Worm (Caenorhabditis elegans) whole organism, L4 larva: ENCODE measurements around the gene spr-2.

Experiments
- D1046.2 ChIP-seq: fragments of 200-800 bp; sonication (Bioruptor generic); IDR thresholded peaks from 2 replicates; pipeline ENCODE4 v1.3.6; 2022; ENCODE audit warnings: missing genetic modification characterization, missing compliant biosample characterization
- F10B5.3 ChIP-seq: sonication (generic microtip); optimal IDR thresholded peaks from 2 replicates; lab custom pipeline; 2016; ENCODE audit warnings: mild to moderate bottlenecking, missing genetic modification characterization, missing compliant biosample characterization
- R02D3.7 ChIP-seq: fragments of 150-350 bp; sonication (generic microtip); optimal IDR thresholded peaks from 3 replicates; lab custom pipeline; 2014; ENCODE audit warnings: missing biosample characterization, missing genetic modification characterization
- T20F7.1 ChIP-seq: fragments of 200-800 bp; sonication (Bioruptor generic); optimal IDR thresholded peaks from 2 replicates; lab custom pipeline; 2018; ENCODE audit warnings: mild to moderate bottlenecking, missing genetic modification characterization, missing compliant biosample characterization
- Y105C5A.15 ChIP-seq: fragments of 200-800 bp; sonication (Bioruptor generic); IDR thresholded peaks from 2 replicates; pipeline ENCODE4 v1.3.6; 2022; ENCODE audit warnings: missing genetic modification characterization, missing compliant biosample characterization
- Y75B8A.6 ChIP-seq: fragments of 200-800 bp; sonication (Bioruptor generic); IDR thresholded peaks from 2 replicates; pipeline ENCODE4 v1.3.6; 2022; ENCODE audit warnings: missing genetic modification reagents, missing genetic modification characterization, missing compliant biosample characterization
- aha-1 ChIP-seq: fragments of 150-350 bp; peaks from one replicate; lab custom pipeline; 2014; ENCODE audit warnings: missing biosample characterization, missing genetic modification characterization
- ama-1 ChIP-seq: fragments of 150-350 bp; optimal IDR thresholded peaks from 2 replicates; lab custom pipeline; 2014; ENCODE audit warnings: inconsistent platforms, mixed read lengths
- ceh-44 ChIP-seq: fragments of 200-800 bp; sonication (Bioruptor generic); IDR thresholded peaks from 2 replicates; pipeline ENCODE4 v1.3.6; 2022; ENCODE audit warnings: missing genetic modification reagents, missing genetic modification characterization, missing compliant biosample characterization
- ceh-82 ChIP-seq: sonication (generic microtip); optimal IDR thresholded peaks from 2 replicates; lab custom pipeline; 2017; ENCODE audit warnings: missing biosample characterization, missing genetic modification characterization
- daf-19 ChIP-seq: fragments of 200-800 bp; sonication (Bioruptor generic); conservative IDR thresholded peaks from 2 replicates; pipeline ENCODE4 v1.3.6; 2022; ENCODE audit warnings: missing genetic modification characterization, missing compliant biosample characterization
- daf-8 ChIP-seq: fragments of 200-800 bp; sonication (Bioruptor generic); IDR thresholded peaks from 2 replicates; pipeline ENCODE4 v1.3.6; 2022; ENCODE audit warnings: missing genetic modification characterization, missing compliant biosample characterization
- dmd-8 ChIP-seq: fragments of 200-800 bp; sonication (Bioruptor generic); IDR thresholded peaks from 2 replicates; pipeline ENCODE4 v1.3.6; 2022; ENCODE audit warnings: missing genetic modification characterization, missing compliant biosample characterization
- dmd-9 ChIP-seq: fragments of 200-800 bp; sonication (Bioruptor generic); IDR thresholded peaks from 2 replicates; pipeline ENCODE4 v1.3.6; 2022; ENCODE audit warnings: missing genetic modification reagents, missing genetic modification characterization, missing compliant biosample characterization
- duxl-1 ChIP-seq: sonication (generic microtip); optimal IDR thresholded peaks from 2 replicates; lab custom pipeline; 2016; ENCODE audit warnings: mild to moderate bottlenecking, missing genetic modification characterization, moderate library complexity, missing compliant biosample characterization; ENCODE audit not compliant: poor library complexity
- dve-1 ChIP-seq: sonication (generic microtip); optimal IDR thresholded peaks from 2 replicates; lab custom pipeline; 2017; ENCODE audit warnings: antibody characterized with exemption, mild to moderate bottlenecking, missing genetic modification characterization, missing compliant biosample characterization; ENCODE audit not compliant: insufficient read depth
- hif-1 ChIP-seq, 2 experiments: sonication (generic microtip); optimal IDR thresholded peaks; 2 replicates each; lab custom pipeline; 2016 to 2017; ENCODE audit warnings: missing compliant biosample characterization in 2 of 2, missing genetic modification characterization in 2 of 2, missing genetic modification reagents in 2 of 2, missing genotype in 2 of 2, mild to moderate bottlenecking in 1 of 2
- hlh-11 ChIP-seq: fragments of 200-800 bp; sonication (Bioruptor generic); optimal IDR thresholded peaks from 2 replicates; lab custom pipeline; 2018; ENCODE audit warnings: mild to moderate bottlenecking, missing genetic modification characterization, missing compliant biosample characterization
- hlh-30 ChIP-seq: sonication (generic microtip); optimal IDR thresholded peaks from 2 replicates; lab custom pipeline; 2017; ENCODE audit warnings: antibody characterized with exemption, mild to moderate bottlenecking, missing genetic modification characterization, missing compliant biosample characterization; ENCODE audit not compliant: insufficient read depth
- lin-29 ChIP-seq: fragments of 200-800 bp; sonication (Bioruptor generic); IDR thresholded peaks from 2 replicates; pipeline ENCODE4 v1.3.6; 2022; ENCODE audit warnings: missing genetic modification reagents, missing genetic modification characterization, missing compliant biosample characterization
- lin-38 ChIP-seq: fragments of 200-800 bp; sonication (Bioruptor generic); IDR thresholded peaks from 2 replicates; pipeline ENCODE4 v1.3.6; 2022; ENCODE audit warnings: missing genetic modification reagents, missing genetic modification characterization, missing compliant biosample characterization
- lin-39 ChIP-seq: fragments of 150-350 bp; optimal IDR thresholded peaks from 2 replicates; lab custom pipeline; 2014; ENCODE audit warnings: missing biosample characterization, missing genetic modification reagents, missing genetic modification characterization
- lsy-2 ChIP-seq, 2 experiments: fragments of 150-350 bp in 1 of 2; sonication (generic microtip) in 1 of 2; optimal IDR thresholded peaks; 2 replicates each; lab custom pipeline; 2014 to 2017; ENCODE audit warnings: missing biosample characterization in 2 of 2, missing genetic modification characterization in 2 of 2
- madf-5 ChIP-seq, 2 experiments: fragments of 200-800 bp; sonication (Bioruptor generic); IDR thresholded peaks; 2 replicates each; pipeline ENCODE4 v1.3.6; 2022; ENCODE audit warnings: missing compliant biosample characterization in 2 of 2, missing genetic modification characterization in 2 of 2
- mdt-29 ChIP-seq: fragments of 200-800 bp; sonication (Bioruptor generic); IDR thresholded peaks from 2 replicates; pipeline ENCODE4 v1.3.6; 2022; ENCODE audit warnings: missing genetic modification reagents, missing genetic modification characterization, missing compliant biosample characterization
- mep-1 ChIP-seq: fragments of 150-350 bp; sonication (generic microtip); optimal IDR thresholded peaks from 3 replicates; lab custom pipeline; 2014; ENCODE audit warnings: missing biosample characterization, missing genetic modification characterization
- mes-2 ChIP-seq: sonication (generic microtip); optimal IDR thresholded peaks from 2 replicates; lab custom pipeline; 2016; ENCODE audit warnings: missing genotype, mild to moderate bottlenecking, missing genetic modification characterization, missing compliant biosample characterization; ENCODE audit not compliant: poor library complexity, severe bottlenecking
- mxl-2 ChIP-seq: fragments of 200-800 bp; sonication (Bioruptor generic); conservative IDR thresholded peaks from 2 replicates; pipeline ENCODE4 v1.3.6; 2022; ENCODE audit warnings: missing genetic modification reagents, missing genetic modification characterization, missing compliant biosample characterization
- nhr-237 ChIP-seq: sonication (generic microtip); optimal IDR thresholded peaks from 2 replicates; lab custom pipeline; 2017; ENCODE audit warnings: missing biosample characterization, missing genetic modification characterization
- nhr-25 ChIP-seq: sonication (generic microtip); optimal IDR thresholded peaks from 2 replicates; lab custom pipeline; 2017; ENCODE audit warnings: missing genetic modification characterization, mild to moderate bottlenecking, missing compliant biosample characterization, antibody characterized with exemption, moderate library complexity, borderline replicate concordance; ENCODE audit not compliant: insufficient read depth
- nhr-28 ChIP-seq: fragments of 150-350 bp; optimal IDR thresholded peaks from 2 replicates; lab custom pipeline; 2014; ENCODE audit warnings: missing biosample characterization, missing genetic modification characterization
- pha-4 ChIP-seq, 2 experiments: fragments of 150-350 bp in 1 of 2; fragments of 200-800 bp in 1 of 2; sonication (Bioruptor generic) in 1 of 2; IDR thresholded peaks in 1 of 2; optimal IDR thresholded peaks in 1 of 2; 2 replicates each; pipeline versions ENCODE4 v1.3.6 to Lab custom; 2014 to 2022; ENCODE audit warnings: missing genetic modification characterization in 2 of 2, missing genetic modification reagents in 2 of 2, missing biosample characterization in 1 of 2, missing compliant biosample characterization in 1 of 2
- php-3 ChIP-seq: fragments of 200-800 bp; sonication (Bioruptor generic); IDR thresholded peaks from 2 replicates; pipeline ENCODE4 v1.3.6; 2022; ENCODE audit warnings: missing genetic modification reagents, missing genetic modification characterization, missing compliant biosample characterization
- skn-1 ChIP-seq: fragments of 150-350 bp; optimal IDR thresholded peaks from 2 replicates; lab custom pipeline; 2014; ENCODE audit warnings: missing biosample characterization, missing genetic modification characterization
- spr-3 ChIP-seq: fragments of 200-800 bp; sonication (Bioruptor generic); optimal IDR thresholded peaks from 2 replicates; lab custom pipeline; 2018; ENCODE audit warnings: mild to moderate bottlenecking, missing genetic modification characterization, missing compliant biosample characterization
- unc-130 ChIP-seq: sonication (generic microtip); optimal IDR thresholded peaks from 2 replicates; lab custom pipeline; 2016; ENCODE audit warnings: missing genetic modification reagents, missing genetic modification characterization, missing compliant biosample characterization
- unc-39 ChIP-seq: sonication (generic microtip); optimal IDR thresholded peaks from 2 replicates; lab custom pipeline; 2017; ENCODE audit warnings: missing biosample characterization, missing genetic modification characterization
- unc-62 ChIP-seq, 3 experiments: fragments of 150-350 bp in 1 of 3; sonication (generic microtip); optimal IDR thresholded peaks in 2 of 3; peaks in 1 of 3; 1 replicate in 1 of 3; 2 replicates in 2 of 3; lab custom pipeline; 2014 to 2017; ENCODE audit warnings: missing biosample characterization in 3 of 3, missing genetic modification characterization in 3 of 3, missing genetic modification reagents in 3 of 3, missing genotype in 1 of 3
- vab-7 ChIP-seq: fragments of 200-800 bp; sonication (Bioruptor generic); IDR thresholded peaks from 2 replicates; pipeline ENCODE4 v1.3.6; 2022; ENCODE audit warnings: missing genetic modification reagents, missing genetic modification characterization, missing compliant biosample characterization
- zag-1 ChIP-seq: fragments of 150-350 bp; optimal IDR thresholded peaks from 2 replicates; lab custom pipeline; 2014; ENCODE audit warnings: missing biosample characterization, missing genetic modification characterization
- zfp-2 ChIP-seq: sonication (generic microtip); optimal IDR thresholded peaks from 2 replicates; lab custom pipeline; 2016; ENCODE audit warnings: mild to moderate bottlenecking, missing genetic modification characterization, missing compliant biosample characterization
- ztf-11 ChIP-seq: fragments of 150-350 bp; optimal IDR thresholded peaks from 2 replicates; lab custom pipeline; 2014; ENCODE audit warnings: missing biosample characterization, missing genetic modification characterization
- ztf-7 ChIP-seq: fragments of 150-350 bp; optimal IDR thresholded peaks from 2 replicates; lab custom pipeline; 2014; ENCODE audit warnings: missing biosample characterization, missing genetic modification characterization

The spr-2 gene

ce11 chrIV:8924126-8924525, 32.9 kb downstream of the spr-2 start:
- TF ChIP-seq ceh-44 (GFP tag; lab: Robert Waterston, UW) = no peak
- TF ChIP-seq ztf-7 (tag; lab: Kevin White, UChicago) = no peak
- no peak for TF ChIP-seq hif-1 (tag; optimal IDR thresholded peaks at IDR 0.05; lab: Kevin White, UChicago)
- no peak for TF ChIP-seq nhr-237 (tag; lab: Kevin White, UChicago)
- TF ChIP-seq duxl-1 (tag; lab: Kevin White, UChicago) = no peak
- no peak for TF ChIP-seq dmd-9
- no peak for TF ChIP-seq zag-1
- no peak for TF ChIP-seq pha-4 (GFP tag; IDR thresholded peaks at IDR 0.05; lab: Robert Waterston, UW)
- no peak for TF ChIP-seq pha-4 (tag; optimal IDR thresholded peaks at IDR 0.05; lab: Kevin White, UChicago)
- TF ChIP-seq ztf-11 (tag; lab: Kevin White, UChicago) = no peak
- TF ChIP-seq unc-62 (GFP tag; optimal IDR thresholded peaks at IDR 0.05 in 1 of 2; lab: Kevin White, UChicago) = no peak
- no peak for TF ChIP-seq unc-62 (tag; optimal IDR thresholded peaks at IDR 0.05; lab: Kevin White, UChicago)
- TF ChIP-seq lin-39 (tag; lab: Kevin White, UChicago) = no peak
- TF ChIP-seq ama-1 = no peak
- TF ChIP-seq skn-1 (tag; lab: Kevin White, UChicago) = no peak
- no peak for TF ChIP-seq lin-38 (GFP tag; lab: Robert Waterston, UW)
- TF ChIP-seq, all 104 proteins: peak for 0

ce11 chrIV:8925990-8926389, 34.7 kb downstream of the spr-2 start, which contains the start of the genes D1046.2 and cfim-2:
D1046.2 (minus strand) TSS chrIV:8926067.
cfim-2 (plus strand) TSS chrIV:8926324.
- TF ChIP-seq spr-3 (GFP tag; lab: Kevin White, UChicago) (no peak), unc-39 (tag; lab: Kevin White, UChicago) (no peak), dve-1 (peak; percentile 12), hlh-30 (tag; lab: Kevin White, UChicago) (peak; percentile 26), hlh-11 (tag; lab: Kevin White, UChicago) (no peak), lsy-2 (tag; optimal IDR thresholded peaks at IDR 0.05; lab: Kevin White, UChicago) (peak in 1 of 2 experiments; percentile 57), daf-8 (GFP tag; lab: Robert Waterston, UW) (no peak), madf-5 (GFP tag; IDR thresholded peaks at IDR 0.05; lab: Robert Waterston, UW) (no peak), mes-2 (tag; lab: Kevin White, UChicago) (peak; percentile 38), T20F7.1 (peak; percentile 97)

- TF ChIP-seq aha-1 (tag; lab: Kevin White, UChicago) = peak; percentile 90
- no peak for TF ChIP-seq mep-1 (tag; lab: Kevin White, UChicago)
- TF ChIP-seq dmd-9 = no peak
- TF ChIP-seq nhr-28 (tag; lab: Kevin White, UChicago) = no peak
- 0 out of 2 replicates have a peak, but pooled peaks have one; percentile 55 for TF ChIP-seq D1046.2 (GFP tag; lab: Robert Waterston, UW)
- TF ChIP-seq mxl-2 (GFP tag; lab: Robert Waterston, UW) = no peak
- TF ChIP-seq Y105C5A.15 (GFP tag; lab: Robert Waterston, UW) = no peak
- no peak for TF ChIP-seq hlh-11 (tag; lab: Kevin White, UChicago)
Observed at ce11 chrIV:8926511-8926910, 35.2 kb downstream of the spr-2 start.

- TF ChIP-seq mep-1 (tag; lab: Kevin White, UChicago) = peak; percentile 87
- peak; percentile 88 for TF ChIP-seq php-3
- TF ChIP-seq pha-4 (GFP tag; IDR thresholded peaks at IDR 0.05; lab: Robert Waterston, UW) = peak; percentile 96
- no peak for TF ChIP-seq pha-4 (tag; optimal IDR thresholded peaks at IDR 0.05; lab: Kevin White, UChicago)
- TF ChIP-seq zfp-2 (tag; lab: Kevin White, UChicago) = peak; percentile 64
- TF ChIP-seq ceh-82 (tag; lab: Kevin White, UChicago) = no peak
- no peak for TF ChIP-seq lin-39 (tag; lab: Kevin White, UChicago)
- peak; percentile 79 for TF ChIP-seq nhr-25 (tag; lab: Kevin White, UChicago)
- TF ChIP-seq unc-130 = peak; percentile 87
- TF ChIP-seq R02D3.7 (tag; lab: Kevin White, UChicago) = peak; percentile 41
- TF ChIP-seq vab-7 (GFP tag; lab: Robert Waterston, UW) = peak; percentile 91; the same call in 1 of the 2 replicates
- 0 out of 2 replicates have a peak, but pooled peaks have one; percentile 9 for TF ChIP-seq daf-19 (GFP tag; lab: Robert Waterston, UW)
- peak; percentile 16 for TF ChIP-seq zag-1
- peak; percentile 66 for TF ChIP-seq dmd-9
- peak; percentile 73; the same call in 1 of the 2 replicates for TF ChIP-seq lin-29 (GFP tag; lab: Robert Waterston, UW)
- 0 out of 2 replicates have a peak, but pooled peaks have one; percentile 41 for TF ChIP-seq mdt-29 (GFP tag; lab: Robert Waterston, UW)
- 0 out of 2 replicates have a peak, but pooled peaks have one; percentile 41 for TF ChIP-seq Y105C5A.15 (GFP tag; lab: Robert Waterston, UW)
- peak; percentile 98 for TF ChIP-seq dmd-8 (GFP tag; lab: Robert Waterston, UW)
- peak; percentile 26 for TF ChIP-seq nhr-28 (tag; lab: Kevin White, UChicago)
- TF ChIP-seq Y75B8A.6 = 0 out of 2 replicates have a peak, but pooled peaks have one; percentile 66
- TF ChIP-seq F10B5.3 (tag; lab: Kevin White, UChicago) = peak; percentile 56
Observed at ce11 chrIV:8927093-8927492, 35.8 kb downstream of the spr-2 start.
